Worm (Caenorhabditis elegans): ENCODE measurements around the gene C44H9.7.

ce11 chrV:12824777-12825176 is 29.9 kb downstream of the C44H9.7 start, which contains the start of gene ugt-16:
- TF ChIP-seq unc-62 (GFP tag; optimal IDR thresholded peaks at IDR 0.05) (no peak), Y79H2A.3 (GFP tag; conservative IDR thresholded peaks at IDR 0.05) (no peak), mel-28 (tag; optimal IDR thresholded peaks at IDR 0.05; ENCODE audit: borderline replicate concordance) (no peak), F57C9.4 (tag; optimal IDR thresholded peaks at IDR 0.05) (no peak), egl-44 (GFP tag; IDR thresholded peaks at IDR 0.05) (no peak), aptf-2 (GFP tag; conservative IDR thresholded peaks at IDR 0.05) (no peak), hmg-20 (GFP tag; IDR thresholded peaks at IDR 0.05) (no peak), F10E7.11 (tag; optimal IDR thresholded peaks at IDR 0.05) (no peak), pha-4 (tag; optimal IDR thresholded peaks at IDR 0.05) (no peak), hlh-26 (GFP tag; conservative IDR thresholded peaks at IDR 0.05) (no peak), athp-1 (tag; optimal IDR thresholded peaks at IDR 0.05) (no peak)
